Worm (Caenorhabditis elegans) whole organism, late embryonic: ENCODE results near the gene F01G4.4.
A peak's percentile ranks its signal among the peaks of the same experiment; 100 is the strongest.

Experiments used
- C08G9.2 ChIP-seq: sonication (generic microtip); optimal IDR thresholded peaks from 2 replicates; lab custom pipeline; 2016; ENCODE audit warnings: mild to moderate bottlenecking, missing genetic modification characterization, moderate library complexity, missing compliant biosample characterization
- C38D4.7 ChIP-seq: fragments of 200-800 bp; sonication (Bioruptor generic); optimal IDR thresholded peaks from 2 replicates; lab custom pipeline; 2018; ENCODE audit warnings: mild to moderate bottlenecking, missing genetic modification characterization, moderate library complexity, missing compliant biosample characterization
- F13H6.1 ChIP-seq: sonication (generic microtip); optimal IDR thresholded peaks from 2 replicates; lab custom pipeline; 2016; ENCODE audit warnings: missing genetic modification characterization, missing compliant biosample characterization
- K09A11.1 ChIP-seq: sonication (generic microtip); optimal IDR thresholded peaks from 2 replicates; lab custom pipeline; 2017; ENCODE audit warnings: antibody characterized with exemption, mild to moderate bottlenecking, missing genetic modification characterization, missing compliant biosample characterization; ENCODE audit not compliant: insufficient read depth
- T23F11.4 ChIP-seq: fragments of 200-800 bp; sonication (Bioruptor generic); optimal IDR thresholded peaks from 2 replicates; lab custom pipeline; 2018; ENCODE audit warnings: mild to moderate bottlenecking, missing genetic modification characterization, missing compliant biosample characterization
- Y22D7AL.16 ChIP-seq: sonication (generic microtip); optimal IDR thresholded peaks from 2 replicates; lab custom pipeline; 2016; ENCODE audit warnings: missing genetic modification characterization, missing compliant biosample characterization
- ceh-14 ChIP-seq: sonication (generic microtip); optimal IDR thresholded peaks from 2 replicates; lab custom pipeline; 2016; ENCODE audit warnings: missing genotype, missing genetic modification characterization, missing compliant biosample characterization
- ceh-18 ChIP-seq: sonication (generic microtip); optimal IDR thresholded peaks from 2 replicates; lab custom pipeline; 2016; ENCODE audit warnings: missing genetic modification characterization, missing compliant biosample characterization
- ceh-19 ChIP-seq: fragments of 200-800 bp; sonication (Bioruptor generic); optimal IDR thresholded peaks from 2 replicates; lab custom pipeline; 2018; ENCODE audit warnings: mild to moderate bottlenecking, missing genetic modification characterization, missing compliant biosample characterization
- ceh-2 ChIP-seq: sonication (generic microtip); optimal IDR thresholded peaks from 2 replicates; lab custom pipeline; 2016; ENCODE audit warnings: missing genotype, missing genetic modification characterization, missing compliant biosample characterization
- ceh-22 ChIP-seq: sonication (generic microtip); optimal IDR thresholded peaks from 2 replicates; lab custom pipeline; 2017; ENCODE audit warnings: missing biosample characterization, missing genetic modification characterization
- ceh-24 ChIP-seq: sonication (generic microtip); optimal IDR thresholded peaks from 2 replicates; lab custom pipeline; 2016; ENCODE audit warnings: mild to moderate bottlenecking, missing genetic modification characterization, missing compliant biosample characterization
- ceh-31 ChIP-seq: sonication (generic microtip); optimal IDR thresholded peaks from 2 replicates; lab custom pipeline; 2016; ENCODE audit warnings: missing genetic modification characterization, missing compliant biosample characterization
- ceh-34 ChIP-seq: sonication (generic microtip); optimal IDR thresholded peaks from 2 replicates; lab custom pipeline; 2016; ENCODE audit warnings: mild to moderate bottlenecking, missing genetic modification characterization, missing compliant biosample characterization
- ceh-9 ChIP-seq: sonication (generic microtip); optimal IDR thresholded peaks from 2 replicates; lab custom pipeline; 2016; ENCODE audit warnings: mild to moderate bottlenecking, missing genetic modification characterization, inconsistent platforms, missing compliant biosample characterization
- che-1 ChIP-seq: sonication (generic microtip); optimal IDR thresholded peaks from 2 replicates; lab custom pipeline; 2016; ENCODE audit warnings: mild to moderate bottlenecking, missing genetic modification characterization, missing compliant biosample characterization
- dmd-4 ChIP-seq: sonication (generic microtip); optimal IDR thresholded peaks from 2 replicates; lab custom pipeline; 2016; ENCODE audit warnings: borderline replicate concordance, missing genetic modification characterization, missing compliant biosample characterization
- dve-1 ChIP-seq: sonication (generic microtip); optimal IDR thresholded peaks from 2 replicates; lab custom pipeline; 2017; ENCODE audit warnings: antibody characterized with exemption, mild to moderate bottlenecking, missing genetic modification characterization, missing compliant biosample characterization
- elt-2 ChIP-seq: sonication (generic microtip); optimal IDR thresholded peaks from 2 replicates; lab custom pipeline; 2016; ENCODE audit warnings: missing genetic modification reagents, missing genetic modification characterization, missing compliant biosample characterization
- elt-4 ChIP-seq: sonication (generic microtip); optimal IDR thresholded peaks from 2 replicates; lab custom pipeline; 2016; ENCODE audit warnings: missing genetic modification characterization, missing compliant biosample characterization
- ets-4 ChIP-seq: sonication (generic microtip); optimal IDR thresholded peaks from 2 replicates; lab custom pipeline; 2016; ENCODE audit warnings: missing genetic modification characterization, missing compliant biosample characterization
- eyg-1 ChIP-seq: sonication (generic microtip); optimal IDR thresholded peaks from 2 replicates; lab custom pipeline; 2016; ENCODE audit warnings: missing genotype, missing genetic modification characterization, missing compliant biosample characterization
- fax-1 ChIP-seq: sonication (generic microtip); optimal IDR thresholded peaks from 2 replicates; lab custom pipeline; 2016; ENCODE audit warnings: missing genotype, missing genetic modification characterization, missing compliant biosample characterization
- fkh-6 ChIP-seq: sonication (generic microtip); optimal IDR thresholded peaks from 2 replicates; lab custom pipeline; 2016; ENCODE audit warnings: missing genetic modification characterization, missing compliant biosample characterization
- hlh-13 ChIP-seq: fragments of 200-800 bp; sonication (Bioruptor generic); optimal IDR thresholded peaks from 2 replicates; lab custom pipeline; 2018; ENCODE audit warnings: mild to moderate bottlenecking, missing genetic modification characterization, missing compliant biosample characterization
- hlh-30 ChIP-seq: sonication (generic microtip); optimal IDR thresholded peaks from 2 replicates; lab custom pipeline; 2017; ENCODE audit warnings: antibody characterized with exemption, missing genetic modification characterization, missing compliant biosample characterization; ENCODE audit not compliant: insufficient read depth
- hlh-6 ChIP-seq: sonication (generic microtip); optimal IDR thresholded peaks from 2 replicates; lab custom pipeline; 2016; ENCODE audit warnings: missing genotype, missing genetic modification characterization, missing compliant biosample characterization
- hlh-8 ChIP-seq: sonication (generic microtip); optimal IDR thresholded peaks from 2 replicates; lab custom pipeline; 2016; ENCODE audit warnings: missing genotype, missing genetic modification characterization, missing compliant biosample characterization
- madf-2 ChIP-seq: sonication (generic microtip); optimal IDR thresholded peaks from 2 replicates; lab custom pipeline; 2017; ENCODE audit warnings: missing genetic modification characterization, missing compliant biosample characterization
- mec-3 ChIP-seq: sonication (generic microtip); optimal IDR thresholded peaks from 2 replicates; lab custom pipeline; 2016; ENCODE audit warnings: borderline replicate concordance, missing genetic modification characterization, missing compliant biosample characterization
- nfya-1 ChIP-seq: sonication (generic microtip); optimal IDR thresholded peaks from 2 replicates; lab custom pipeline; 2017; ENCODE audit warnings: missing genetic modification characterization, mild to moderate bottlenecking, missing compliant biosample characterization, antibody characterized with exemption, moderate library complexity
- nhr-11 ChIP-seq: fragments of 150-350 bp; optimal IDR thresholded peaks from 2 replicates; lab custom pipeline; 2014; ENCODE audit warnings: missing biosample characterization, missing genetic modification characterization
- odd-2 ChIP-seq: sonication (generic microtip); optimal IDR thresholded peaks from 2 replicates; lab custom pipeline; 2017; ENCODE audit warnings: antibody characterized with exemption, mild to moderate bottlenecking, missing genetic modification characterization, missing compliant biosample characterization
- pax-1 ChIP-seq: fragments of 150-350 bp; optimal IDR thresholded peaks from 2 replicates; lab custom pipeline; 2014; ENCODE audit warnings: missing biosample characterization, missing genetic modification characterization
- pha-4 ChIP-seq: fragments of 150-350 bp; optimal IDR thresholded peaks from 2 replicates; lab custom pipeline; 2018; ENCODE audit warnings: missing biosample characterization, missing genetic modification reagents, missing genetic modification characterization
- pqm-1 ChIP-seq: sonication (generic microtip); optimal IDR thresholded peaks from 2 replicates; lab custom pipeline; 2016; ENCODE audit warnings: missing genetic modification characterization, missing compliant biosample characterization
- pros-1 ChIP-seq: fragments of 150-350 bp; optimal IDR thresholded peaks from 2 replicates; lab custom pipeline; 2014; ENCODE audit warnings: missing biosample characterization, missing genetic modification reagents, missing genetic modification characterization
- ref-2 ChIP-seq: sonication (generic microtip); optimal IDR thresholded peaks from 2 replicates; lab custom pipeline; 2016; ENCODE audit warnings: missing genetic modification characterization, missing compliant biosample characterization
- sdc-2 ChIP-seq: sonication (generic microtip); optimal IDR thresholded peaks from 2 replicates; lab custom pipeline; 2016; ENCODE audit warnings: missing genotype, missing genetic modification characterization, missing compliant biosample characterization
- sox-2 ChIP-seq: fragments of 200-800 bp; sonication (Bioruptor generic); IDR thresholded peaks from 2 replicates; pipeline ENCODE4 v1.3.6; 2022; ENCODE audit warnings: missing genetic modification reagents, missing genetic modification characterization, missing compliant biosample characterization
- sox-4 ChIP-seq: sonication (generic microtip); optimal IDR thresholded peaks from 2 replicates; lab custom pipeline; 2017; ENCODE audit warnings: mild to moderate bottlenecking, missing genetic modification characterization, inconsistent platforms, missing compliant biosample characterization
- syd-9 ChIP-seq: sonication (generic microtip); optimal IDR thresholded peaks from 2 replicates; lab custom pipeline; 2016; ENCODE audit warnings: mild to moderate bottlenecking, missing genetic modification characterization, moderate library complexity, missing compliant biosample characterization
- tbx-2 ChIP-seq: sonication (generic microtip); optimal IDR thresholded peaks from 2 replicates; lab custom pipeline; 2016; ENCODE audit warnings: missing genetic modification characterization, missing compliant biosample characterization
- tbx-7 ChIP-seq: sonication (generic microtip); optimal IDR thresholded peaks from 2 replicates; lab custom pipeline; 2016; ENCODE audit warnings: missing genotype, missing genetic modification characterization, missing compliant biosample characterization
- ttx-3 ChIP-seq: sonication (generic microtip); optimal IDR thresholded peaks from 2 replicates; lab custom pipeline; 2016; ENCODE audit warnings: missing genetic modification reagents, missing genetic modification characterization, missing compliant biosample characterization
- unc-3 ChIP-seq, 2 experiments: fragments of 200-800 bp in 1 of 2; sonication (Bioruptor generic) in 1 of 2; sonication (generic microtip) in 1 of 2; conservative IDR thresholded peaks in 1 of 2; optimal IDR thresholded peaks in 1 of 2; 2 replicates each; pipeline versions ENCODE4 v1.3.6 to Lab custom; 2016 to 2022; ENCODE audit warnings: missing compliant biosample characterization in 2 of 2, missing genetic modification characterization in 2 of 2, missing genetic modification reagents in 1 of 2
- unc-42 ChIP-seq: sonication (generic microtip); optimal IDR thresholded peaks from 2 replicates; lab custom pipeline; 2016; ENCODE audit warnings: missing genotype, missing genetic modification characterization, missing compliant biosample characterization
- unc-55 ChIP-seq: sonication (generic microtip); optimal IDR thresholded peaks from 2 replicates; lab custom pipeline; 2017; ENCODE audit warnings: missing biosample characterization, missing genetic modification reagents, missing genetic modification characterization
- unc-86 ChIP-seq: sonication (generic microtip); optimal IDR thresholded peaks from 2 replicates; lab custom pipeline; 2016; ENCODE audit warnings: missing genetic modification characterization, missing compliant biosample characterization
- zip-5 ChIP-seq: sonication (generic microtip); optimal IDR thresholded peaks from 2 replicates; lab custom pipeline; 2016; ENCODE audit warnings: missing genetic modification characterization, missing compliant biosample characterization
- ztf-16 ChIP-seq: sonication (generic microtip); optimal IDR thresholded peaks from 2 replicates; lab custom pipeline; 2017; ENCODE audit warnings: missing genetic modification characterization, missing compliant biosample characterization

F01G4.4 gene

DNA sequence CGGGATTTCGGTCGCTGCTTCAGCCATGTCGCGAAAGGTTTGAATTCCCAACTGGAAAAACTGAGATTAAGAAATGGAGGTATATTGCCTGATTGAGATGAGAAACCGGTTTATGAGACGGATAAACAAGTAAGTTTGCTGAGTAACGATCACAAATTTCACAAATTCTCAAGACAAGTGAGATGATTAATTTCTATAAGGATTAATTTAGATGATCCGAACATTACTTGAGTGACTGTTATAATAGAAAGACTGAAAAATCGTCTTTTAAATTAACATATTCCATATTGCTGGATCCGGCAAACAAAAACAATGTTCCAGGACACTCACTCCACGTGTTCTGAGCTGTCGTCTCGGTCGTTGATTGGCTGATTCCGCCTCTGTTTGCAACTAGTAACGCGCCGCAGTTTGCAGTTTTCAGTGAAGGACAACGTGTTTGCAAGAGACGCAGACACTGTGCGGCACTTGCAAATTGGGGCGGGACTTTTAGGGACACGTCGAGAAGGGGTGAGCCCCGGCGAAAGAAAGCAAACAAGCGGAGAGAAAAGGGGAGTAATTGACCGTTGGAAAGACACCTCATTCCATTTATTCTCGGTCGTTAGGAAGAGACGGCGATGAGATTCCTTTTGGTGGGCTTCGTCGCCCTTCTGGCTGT lies 24.2 kb upstream of the F01G4.4 start, which contains the start of the genes imp-2 and enpl-1:
Gene imp-2 (minus strand): TSS at position 51 of the 655 bp plus-strand sequence.
Gene enpl-1 (plus strand): TSS at position 462 of the 655 bp plus-strand sequence.
- TF ChIP-seq fax-1 (no peak), unc-86 (tag; lab: Kevin White, UChicago) (no peak), ceh-31 (tag; lab: Kevin White, UChicago) (peak; percentile 91), K09A11.1 (tag; lab: Kevin White, UChicago) (peak; percentile 60), ttx-3 (tag; lab: Kevin White, UChicago) (peak; percentile 20), nfya-1 (tag; lab: Kevin White, UChicago) (peak; percentile 100), T23F11.4 (GFP tag; lab: Kevin White, UChicago) (no peak), F13H6.1 (tag; lab: Kevin White, UChicago) (peak; percentile 39), sdc-2 (peak; percentile 51), mec-3 (no peak), elt-2 (tag; lab: Kevin White, UChicago) (peak; percentile 66), C08G9.2 (tag; lab: Kevin White, UChicago) (peak; percentile 49), fkh-6 (no peak), che-1 (no peak), ceh-2 (peak; percentile 50), ceh-22 (tag; lab: Kevin White, UChicago) (peak; percentile 6), zip-5 (tag; lab: Kevin White, UChicago) (no peak), hlh-8 (peak; percentile 42), unc-3 (GFP tag; conservative IDR thresholded peaks at IDR 0.05; lab: Robert Waterston, UW) (peak; percentile 12; the same call in 1 of the 2 replicates), unc-3 (tag; optimal IDR thresholded peaks at IDR 0.05; lab: Kevin White, UChicago) (peak; percentile 13), ref-2 (peak; percentile 85), C38D4.7 (GFP tag; lab: Kevin White, UChicago) (no peak), ceh-14 (tag; lab: Kevin White, UChicago) (peak; percentile 46), dmd-4 (tag; lab: Kevin White, UChicago) (no peak), pros-1 (tag; lab: Kevin White, UChicago) (peak; percentile 74), pha-4 (tag; lab: Kevin White, UChicago) (no peak), ceh-18 (tag; lab: Kevin White, UChicago) (peak; percentile 61), ceh-9 (tag; lab: Kevin White, UChicago) (no peak), pax-1 (tag; lab: Kevin White, UChicago) (peak; percentile 51), tbx-2 (tag; lab: Kevin White, UChicago) (peak; percentile 93), syd-9 (tag; lab: Kevin White, UChicago) (peak; percentile 42), unc-55 (GFP tag; lab: Kevin White, UChicago) (peak; percentile 50), hlh-30 (tag; lab: Kevin White, UChicago) (peak; percentile 81), sox-2 (GFP tag; lab: Robert Waterston, UW) (no peak), hlh-6 (tag; lab: Kevin White, UChicago) (no peak), hlh-13 (GFP tag; lab: Kevin White, UChicago) (no peak), ztf-16 (tag; lab: Kevin White, UChicago) (peak; percentile 50), Y22D7AL.16 (tag; lab: Kevin White, UChicago) (no peak), nhr-11 (no peak), pqm-1 (peak; percentile 61), ceh-19 (GFP tag; lab: Kevin White, UChicago) (peak; percentile 53), madf-2 (tag; lab: Kevin White, UChicago) (peak; percentile 28), sox-4 (peak; percentile 25), ceh-34 (peak; percentile 80), unc-42 (tag; lab: Kevin White, UChicago) (peak; percentile 83), dve-1 (tag; lab: Kevin White, UChicago) (peak; percentile 51), tbx-7 (tag; lab: Kevin White, UChicago) (peak; percentile 58), elt-4 (tag; lab: Kevin White, UChicago) (no peak), eyg-1 (tag; lab: Kevin White, UChicago) (no peak), odd-2 (tag; lab: Kevin White, UChicago) (no peak), ceh-24 (tag; lab: Kevin White, UChicago) (no peak), ets-4 (peak; percentile 11)
